Worm (Caenorhabditis elegans) whole organism, young adult: Measurements from ENCODE around the gene str-141.

Experiments
- B0261.1 ChIP-seq: sonication (generic microtip); optimal IDR thresholded peaks from 2 replicates; lab custom pipeline; 2016; ENCODE audit warnings: mild to moderate bottlenecking, missing genetic modification characterization, moderate library complexity, missing compliant biosample characterization
- B0336.3 ChIP-seq: fragments of 200-800 bp; sonication (Bioruptor generic); IDR thresholded peaks from 2 replicates; pipeline ENCODE4 v1.3.6; 2022; ENCODE audit warnings: missing genetic modification characterization, missing compliant biosample characterization
- F10E7.11 ChIP-seq: sonication (generic microtip); optimal IDR thresholded peaks from 2 replicates; lab custom pipeline; 2017; ENCODE audit warnings: mild to moderate bottlenecking, missing genetic modification characterization, moderate library complexity, missing compliant biosample characterization
- F23B12.7 ChIP-seq: sonication (generic microtip); optimal IDR thresholded peaks from 2 replicates; lab custom pipeline; 2017; ENCODE audit warnings: missing genetic modification characterization, mild to moderate bottlenecking, missing compliant biosample characterization, antibody characterized with exemption, moderate library complexity; ENCODE audit not compliant: insufficient read depth
- F49E8.2 ChIP-seq: sonication (generic microtip); optimal IDR thresholded peaks from 3 replicates; lab custom pipeline; 2017; ENCODE audit warnings: missing genetic modification characterization, mild to moderate bottlenecking, missing compliant biosample characterization, antibody characterized with exemption, moderate library complexity; ENCODE audit not compliant: insufficient read depth
- F57A8.1 ChIP-seq: fragments of 200-800 bp; sonication (Bioruptor generic); optimal IDR thresholded peaks from 2 replicates; lab custom pipeline; 2018; ENCODE audit warnings: mild to moderate bottlenecking, missing genetic modification characterization, moderate library complexity, missing compliant biosample characterization
- K12H6.12 ChIP-seq: fragments of 200-800 bp; sonication (Bioruptor generic); optimal IDR thresholded peaks from 2 replicates; lab custom pipeline; 2018; ENCODE audit warnings: mild to moderate bottlenecking, missing genetic modification characterization, missing compliant biosample characterization
- Y53G8AR.9 ChIP-seq: fragments of 200-800 bp; sonication (Bioruptor generic); conservative IDR thresholded peaks from 2 replicates; pipeline ENCODE4 v1.3.6; 2022; ENCODE audit warnings: missing genetic modification reagents, missing genetic modification characterization, missing compliant biosample characterization
- ama-1 ChIP-seq, 3 experiments: fragments of 150-350 bp in 1 of 3; sonication (generic microtip) in 2 of 3; optimal IDR thresholded peaks; 2 replicates each; lab custom pipeline; 2014 to 2018; ENCODE audit warnings: missing biosample characterization in 2 of 3, missing genetic modification characterization in 2 of 3, missing genetic modification reagents in 2 of 3
- aptf-2 ChIP-seq: fragments of 200-800 bp; sonication (Bioruptor generic); conservative IDR thresholded peaks from 2 replicates; pipeline ENCODE4 v1.3.6; 2022; ENCODE audit warnings: missing genetic modification reagents, missing genetic modification characterization, missing compliant biosample characterization
- aptf-3 ChIP-seq: fragments of 200-800 bp; sonication (Bioruptor generic); IDR thresholded peaks from 2 replicates; pipeline ENCODE4 v1.3.6; 2022; ENCODE audit warnings: missing genetic modification characterization, missing compliant biosample characterization
- athp-1 ChIP-seq: sonication (generic microtip); optimal IDR thresholded peaks from 2 replicates; lab custom pipeline; 2017; ENCODE audit warnings: mild to moderate bottlenecking, missing genetic modification characterization, missing compliant biosample characterization
- attf-5 ChIP-seq: fragments of 200-800 bp; sonication (Bioruptor generic); optimal IDR thresholded peaks from 2 replicates; lab custom pipeline; 2018; ENCODE audit warnings: mild to moderate bottlenecking, missing genetic modification characterization, missing compliant biosample characterization
- ceh-100 ChIP-seq: fragments of 200-800 bp; sonication (Bioruptor generic); IDR thresholded peaks from 2 replicates; pipeline ENCODE4 v1.3.6; 2022; ENCODE audit warnings: missing genetic modification reagents, missing genetic modification characterization, missing compliant biosample characterization
- ceh-58 ChIP-seq: fragments of 200-800 bp; sonication (Bioruptor generic); IDR thresholded peaks from 2 replicates; pipeline ENCODE4 v1.3.6; 2022; ENCODE audit warnings: missing genetic modification characterization, missing compliant biosample characterization
- ceh-79 ChIP-seq: sonication (generic microtip); optimal IDR thresholded peaks from 2 replicates; lab custom pipeline; 2017; ENCODE audit warnings: mild to moderate bottlenecking, missing genetic modification characterization, missing compliant biosample characterization
- ceh-91 ChIP-seq: fragments of 200-800 bp; sonication (Bioruptor generic); IDR thresholded peaks from 2 replicates; pipeline ENCODE4 v1.3.6; 2022; ENCODE audit warnings: missing genetic modification reagents, missing genetic modification characterization, missing compliant biosample characterization
- dox-1 ChIP-seq: fragments of 200-800 bp; sonication (Bioruptor generic); IDR thresholded peaks from 2 replicates; pipeline ENCODE4 v1.3.6; 2022; ENCODE audit warnings: missing genetic modification reagents, missing genetic modification characterization, missing compliant biosample characterization
- dpl-1 ChIP-seq: fragments of 150-350 bp; optimal IDR thresholded peaks from 2 replicates; lab custom pipeline; 2014; ENCODE audit warnings: missing biosample characterization, missing genetic modification reagents, missing genetic modification characterization
- egl-44 ChIP-seq: fragments of 200-800 bp; sonication (Bioruptor generic); IDR thresholded peaks from 2 replicates; pipeline ENCODE4 v1.3.6; 2022; ENCODE audit warnings: missing genetic modification reagents, missing genetic modification characterization, missing compliant biosample characterization
- ekl-4 ChIP-seq: fragments of 200-800 bp; sonication (Bioruptor generic); IDR thresholded peaks from 2 replicates; pipeline ENCODE4 v1.3.6; 2022; ENCODE audit warnings: missing genetic modification reagents, missing genetic modification characterization, missing compliant biosample characterization
- fkh-3 ChIP-seq: sonication (generic microtip); optimal IDR thresholded peaks from 2 replicates; lab custom pipeline; 2016; ENCODE audit warnings: mild to moderate bottlenecking, missing genetic modification characterization, missing compliant biosample characterization
- him-1 ChIP-seq: sonication (generic microtip); optimal IDR thresholded peaks from 2 replicates; lab custom pipeline; 2016; ENCODE audit warnings: missing genotype, missing genetic modification reagents, missing genetic modification characterization, missing compliant biosample characterization
- hmg-1.2 ChIP-seq: fragments of 200-800 bp; sonication (Bioruptor generic); IDR thresholded peaks from 2 replicates; pipeline ENCODE4 v1.3.6; 2022; ENCODE audit warnings: missing genetic modification reagents, missing genetic modification characterization, missing compliant biosample characterization
- hrde-1 ChIP-seq: sonication (generic microtip); optimal IDR thresholded peaks from 2 replicates; lab custom pipeline; 2016; ENCODE audit warnings: missing genetic modification characterization, mild to moderate bottlenecking, missing compliant biosample characterization, moderate library complexity, missing genotype, missing genetic modification reagents, borderline replicate concordance
- hsf-1 ChIP-seq: fragments of 200-800 bp; sonication (Bioruptor generic); IDR thresholded peaks from 2 replicates; pipeline ENCODE4 v1.3.6; 2022; ENCODE audit warnings: missing genetic modification reagents, missing genetic modification characterization, missing compliant biosample characterization
- lag-1 ChIP-seq: fragments of 200-800 bp; sonication (Bioruptor generic); IDR thresholded peaks from 2 replicates; pipeline ENCODE4 v1.3.6; 2022; ENCODE audit warnings: missing genetic modification reagents, missing genetic modification characterization, missing compliant biosample characterization
- let-526 ChIP-seq: fragments of 200-800 bp; sonication (Bioruptor generic); IDR thresholded peaks from 2 replicates; pipeline ENCODE4 v1.3.6; 2022; ENCODE audit warnings: missing genetic modification reagents, missing genetic modification characterization, missing compliant biosample characterization
- lin-26 ChIP-seq: fragments of 200-800 bp; sonication (Bioruptor generic); IDR thresholded peaks from 2 replicates; pipeline ENCODE4 v1.3.6; 2022; ENCODE audit warnings: missing genetic modification reagents, missing genetic modification characterization, missing compliant biosample characterization
- lin-35 ChIP-seq, 3 experiments: fragments of 150-350 bp in 2 of 3; sonication (generic microtip) in 1 of 3; optimal IDR thresholded peaks; 2 replicates each; lab custom pipeline; 2014 to 2018; ENCODE audit warnings: missing biosample characterization in 3 of 3, missing genetic modification characterization in 3 of 3, missing genetic modification reagents in 3 of 3
- lin-54 ChIP-seq: fragments of 200-800 bp; sonication (Bioruptor generic); optimal IDR thresholded peaks from 2 replicates; lab custom pipeline; 2018; ENCODE audit warnings: mild to moderate bottlenecking, missing genetic modification characterization, missing compliant biosample characterization
- lir-1 ChIP-seq: fragments of 200-800 bp; sonication (Bioruptor generic); conservative IDR thresholded peaks from 2 replicates; pipeline ENCODE4 v1.3.6; 2022; ENCODE audit warnings: missing genetic modification reagents, missing genetic modification characterization, missing compliant biosample characterization
- madf-10 ChIP-seq: sonication (generic microtip); optimal IDR thresholded peaks from 2 replicates; lab custom pipeline; 2016; ENCODE audit warnings: mild to moderate bottlenecking, missing genetic modification characterization, missing compliant biosample characterization
- mcd-1 ChIP-seq: fragments of 200-800 bp; sonication (Bioruptor generic); IDR thresholded peaks from 2 replicates; pipeline ENCODE4 v1.3.6; 2022; ENCODE audit warnings: missing genetic modification reagents, missing genetic modification characterization, missing compliant biosample characterization
- mes-4 ChIP-seq: sonication (generic microtip); optimal IDR thresholded peaks from 2 replicates; lab custom pipeline; 2016; ENCODE audit warnings: missing genotype, missing genetic modification characterization, missing compliant biosample characterization
- nfyb-1 ChIP-seq: fragments of 200-800 bp; sonication (Bioruptor generic); IDR thresholded peaks from 2 replicates; pipeline ENCODE4 v1.3.6; 2022; ENCODE audit warnings: missing genetic modification reagents, missing genetic modification characterization, missing compliant biosample characterization
- nhr-179 ChIP-seq: sonication (generic microtip); optimal IDR thresholded peaks from 2 replicates; lab custom pipeline; 2016; ENCODE audit warnings: mild to moderate bottlenecking, missing genetic modification characterization, missing compliant biosample characterization
- snpc-1.1 ChIP-seq: sonication (generic microtip); optimal IDR thresholded peaks from 2 replicates; lab custom pipeline; 2017; ENCODE audit warnings: missing genetic modification characterization, mild to moderate bottlenecking, missing compliant biosample characterization, antibody characterized with exemption, moderate library complexity, missing genotype, missing genetic modification reagents; ENCODE audit not compliant: insufficient read depth
- snpc-1.3 ChIP-seq: sonication (generic microtip); optimal IDR thresholded peaks from 2 replicates; lab custom pipeline; 2017; ENCODE audit warnings: missing genetic modification characterization, mild to moderate bottlenecking, missing compliant biosample characterization, antibody characterized with exemption, moderate library complexity, missing genotype, missing genetic modification reagents; ENCODE audit not compliant: insufficient read depth
- snpc-3.4 ChIP-seq: sonication (generic microtip); optimal IDR thresholded peaks from 2 replicates; lab custom pipeline; 2017; ENCODE audit warnings: missing genetic modification characterization, mild to moderate bottlenecking, missing compliant biosample characterization, antibody characterized with exemption, moderate library complexity, missing genotype, missing genetic modification reagents
- tbp1 ChIP-seq: fragments of 200-800 bp; sonication (Bioruptor generic); optimal IDR thresholded peaks from 2 replicates; lab custom pipeline; 2018; ENCODE audit warnings: mild to moderate bottlenecking, missing genetic modification characterization, missing compliant biosample characterization
- tlf-1 ChIP-seq: fragments of 200-800 bp; sonication (Bioruptor generic); optimal IDR thresholded peaks from 2 replicates; lab custom pipeline; 2018; ENCODE audit warnings: mild to moderate bottlenecking, missing genetic modification characterization, missing compliant biosample characterization
- ztf-26 ChIP-seq: sonication (generic microtip); optimal IDR thresholded peaks from 2 replicates; lab custom pipeline; 2017; ENCODE audit warnings: missing genetic modification characterization, missing compliant biosample characterization
- ztf-28 ChIP-seq: fragments of 200-800 bp; sonication (Bioruptor generic); IDR thresholded peaks from 2 replicates; pipeline ENCODE4 v1.3.6; 2022; ENCODE audit warnings: missing genetic modification reagents, missing genetic modification characterization, missing compliant biosample characterization
- ztf-6 ChIP-seq: fragments of 200-800 bp; sonication (Bioruptor generic); IDR thresholded peaks from 2 replicates; pipeline ENCODE4 v1.3.6; 2022; ENCODE audit warnings: missing genetic modification reagents, missing genetic modification characterization, missing compliant biosample characterization

str-141 gene

ce11 chrV:11314025-11314880 is 9.4 kb downstream of the str-141 start (continued):
- TF ChIP-seq lir-1 (GFP tag; lab: Robert Waterston, UW) (peak; percentile 83), fkh-3 (tag; lab: Kevin White, UChicago) (peak; percentile 99), B0261.1 (tag; lab: Kevin White, UChicago) (peak; percentile 100), snpc-3.4 (peak; percentile 96), athp-1 (tag; lab: Kevin White, UChicago) (peak; percentile 98), F49E8.2 (tag; lab: Kevin White, UChicago) (peak; percentile 93), lag-1 (GFP tag; lab: Robert Waterston, UW) (0 out of 2 replicates have a peak, but pooled peaks have one; percentile 71), him-1 (tag; lab: Kevin White, UChicago) (peak; percentile 96), ceh-79 (tag; lab: Kevin White, UChicago) (peak; percentile 99), ekl-4 (GFP tag; lab: Robert Waterston, UW) (peak; percentile 95), K12H6.12 (tag; lab: Kevin White, UChicago) (peak; percentile 90), mcd-1 (peak; percentile 86), F10E7.11 (tag; lab: Kevin White, UChicago) (peak; percentile 99), tbp1 (peak; percentile 100), mes-4 (peak; percentile 95), ztf-6 (GFP tag; lab: Robert Waterston, UW) (peak; percentile 94), madf-10 (tag; lab: Kevin White, UChicago) (peak; percentile 90), egl-44 (GFP tag; lab: Robert Waterston, UW) (peak; percentile 99), let-526 (GFP tag; lab: Robert Waterston, UW) (peak; percentile 97), F23B12.7 (peak; percentile 92), snpc-1.1 (tag; lab: Kevin White, UChicago) (peak; percentile 87), hmg-1.2 (peak; percentile 90), ceh-91 (GFP tag; lab: Robert Waterston, UW) (peak; percentile 65), F57A8.1 (GFP tag; lab: Kevin White, UChicago) (peak; percentile 99), snpc-1.3 (peak; percentile 97), ceh-58 (peak; percentile 99), ama-1 (optimal IDR thresholded peaks at IDR 0.05; lab: Kevin White, UChicago) (no peak), ama-1 (GFP tag; optimal IDR thresholded peaks at IDR 0.05; lab: Kevin White, UChicago) (peak; percentile 95 to 96), ztf-28 (GFP tag; lab: Robert Waterston, UW) (peak; percentile 95), ztf-26 (tag; lab: Kevin White, UChicago) (peak; percentile 95), attf-5 (GFP tag; lab: Kevin White, UChicago) (peak; percentile 96), Y53G8AR.9 (peak; percentile 96), B0336.3 (GFP tag; lab: Robert Waterston, UW) (peak; percentile 97), dpl-1 (peak; percentile 61), hsf-1 (peak; percentile 78), tlf-1 (peak; percentile 93), lin-54 (GFP tag; lab: Kevin White, UChicago) (peak; percentile 89), nfyb-1 (GFP tag; lab: Robert Waterston, UW) (peak; percentile 97), lin-35 (GFP tag; optimal IDR thresholded peaks at IDR 0.05; lab: Kevin White, UChicago) (peak; percentile 22 to 87 (median 61)), hrde-1 (tag; lab: Kevin White, UChicago) (peak; percentile 94), dox-1 (GFP tag; lab: Robert Waterston, UW) (peak; percentile 98), aptf-2 (GFP tag; lab: Robert Waterston, UW) (peak; percentile 84), lin-26 (GFP tag; lab: Robert Waterston, UW) (peak; percentile 100), aptf-3 (GFP tag; lab: Robert Waterston, UW) (peak; percentile 97), ceh-100 (GFP tag; lab: Robert Waterston, UW) (peak; percentile 86), nhr-179 (tag; lab: Kevin White, UChicago) (peak; percentile 83)
